Worm (Caenorhabditis elegans): ENCODE measurements around the gene T03F7.7.
A peak's percentile ranks its signal among the peaks of the same experiment; 100 is the strongest.

The T03F7.7 gene

ce11 chrV:11300539-11300938 lies 10.7 kb upstream of the T03F7.7 start, which contains the start of gene srh-47:
srh-47 (minus strand) TSS chrV:11300639.
- TF ChIP-seq lin-11 (tag; optimal IDR thresholded peaks at IDR 0.05) (no peak), lin-39 (tag; optimal IDR thresholded peaks at IDR 0.05) (no peak), skn-1 (tag; optimal IDR thresholded peaks at IDR 0.05) (no peak), ztf-4 (tag; optimal IDR thresholded peaks at IDR 0.05) (no peak), mdl-1 (tag; optimal IDR thresholded peaks at IDR 0.05) (no peak), elt-1 (tag; optimal IDR thresholded peaks at IDR 0.05) (no peak), ama-1 (optimal IDR thresholded peaks at IDR 0.05) (no peak), F13H6.1 (tag; optimal IDR thresholded peaks at IDR 0.05) (no peak), unc-55 (GFP tag; optimal IDR thresholded peaks at IDR 0.05) (no peak), C34F6.9 (tag; optimal IDR thresholded peaks at IDR 0.05) (no peak), nhr-12 (tag; optimal IDR thresholded peaks at IDR 0.05) (no peak), fos-1 (tag; optimal IDR thresholded peaks at IDR 0.05) (no peak), alr-1 (tag; optimal IDR thresholded peaks at IDR 0.05) (no peak), mab-5 (tag; optimal IDR thresholded peaks at IDR 0.05) (no peak), nhr-129 (tag; optimal IDR thresholded peaks at IDR 0.05) (no peak)

- TF ChIP-seq snpc-4 (tag; optimal IDR thresholded peaks at IDR 0.05) (no peak), blmp-1 (tag; optimal IDR thresholded peaks at IDR 0.05; ENCODE audit: insufficient read depth) (peak; percentile 67)
Observed at ce11 chrV:11302698-11303097, 8.5 kb upstream of the T03F7.7 start, which contains the start of gene srh-46. srh-46 (minus strand) TSS chrV:11302886.

- TF ChIP-seq F13H6.1 (tag; optimal IDR thresholded peaks at IDR 0.05): no peak
- TF ChIP-seq ZK546.5 (tag; optimal IDR thresholded peaks at IDR 0.05): no peak
- no peak for TF ChIP-seq nhr-12 (tag; optimal IDR thresholded peaks at IDR 0.05)
- no peak for TF ChIP-seq nhr-77 (tag; optimal IDR thresholded peaks at IDR 0.05)
- TF ChIP-seq blmp-1 (tag; optimal IDR thresholded peaks at IDR 0.05; ENCODE audit: insufficient read depth): no peak
- TF ChIP-seq snpc-4 (tag; optimal IDR thresholded peaks at IDR 0.05): no peak
- TF ChIP-seq R02D3.7 (tag; optimal IDR thresholded peaks at IDR 0.05): no peak
- no peak for TF ChIP-seq unc-39 (tag; optimal IDR thresholded peaks at IDR 0.05)
- no peak for TF ChIP-seq egl-27 (tag; optimal IDR thresholded peaks at IDR 0.05)
- TF ChIP-seq Y55F3AM.14 (GFP tag; optimal IDR thresholded peaks at IDR 0.05): no peak
- TF ChIP-seq ceh-16 (tag; optimal IDR thresholded peaks at IDR 0.05): no peak
- no peak for TF ChIP-seq elt-3 (tag; optimal IDR thresholded peaks at IDR 0.05)
- no peak for TF ChIP-seq nhr-6 (tag; optimal IDR thresholded peaks at IDR 0.05)
- TF ChIP-seq nhr-129 (tag; optimal IDR thresholded peaks at IDR 0.05): no peak
- TF ChIP-seq nhr-25 (tag; optimal IDR thresholded peaks at IDR 0.05): no peak
- no peak for TF ChIP-seq ztf-11 (tag; optimal IDR thresholded peaks at IDR 0.05)
- TF ChIP-seq nhr-10 (tag; optimal IDR thresholded peaks at IDR 0.05): no peak
Observed at ce11 chrV:11304200-11304599, 7.0 kb upstream of the T03F7.7 start.

- TF ChIP-seq unc-62 (GFP tag; optimal IDR thresholded peaks at IDR 0.05) (no peak), snpc-4 (tag; optimal IDR thresholded peaks at IDR 0.05) (no peak), blmp-1 (tag; optimal IDR thresholded peaks at IDR 0.05; ENCODE audit: insufficient read depth) (no peak), unc-55 (GFP tag; optimal IDR thresholded peaks at IDR 0.05) (no peak), nhr-21 (tag; optimal IDR thresholded peaks at IDR 0.05) (no peak), sma-9 (GFP tag; optimal IDR thresholded peaks at IDR 0.05) (no peak), sma-9 (tag; optimal IDR thresholded peaks at IDR 0.05) (no peak), gmeb-1 (tag; optimal IDR thresholded peaks at IDR 0.05) (no peak), mab-5 (tag; optimal IDR thresholded peaks at IDR 0.05) (no peak), sem-4 (tag; optimal IDR thresholded peaks at IDR 0.05) (no peak), F13H6.1 (tag; optimal IDR thresholded peaks at IDR 0.05) (no peak), zag-1 (tag; optimal IDR thresholded peaks at IDR 0.05) (no peak), nhr-77 (tag; optimal IDR thresholded peaks at IDR 0.05) (no peak), lin-11 (tag; optimal IDR thresholded peaks at IDR 0.05) (no peak), elt-3 (tag; optimal IDR thresholded peaks at IDR 0.05) (no peak), crh-2 (tag; optimal IDR thresholded peaks at IDR 0.05) (no peak), nhr-11 (tag; optimal IDR thresholded peaks at IDR 0.05) (no peak), R02D3.7 (tag; optimal IDR thresholded peaks at IDR 0.05) (no peak), ztf-4 (tag; optimal IDR thresholded peaks at IDR 0.05) (no peak), C34F6.9 (tag; optimal IDR thresholded peaks at IDR 0.05) (no peak), skn-1 (tag; optimal IDR thresholded peaks at IDR 0.05) (no peak)
Observed at ce11 chrV:11304879-11305278, 6.3 kb upstream of the T03F7.7 start, which contains the start of gene srh-45. srh-45 (minus strand) TSS chrV:11304979.
